Fruit fly (Drosophila melanogaster) whole organism, embryonic: ENCODE data around the gene CG15368.

ENCODE experiments used
- Abd-B ChIP-seq: fragments of 200-800 bp; sonication (Bioruptor generic); optimal IDR thresholded peaks from 2 replicates; lab custom pipeline; 2018; ENCODE audit warnings: missing biosample characterization, mild to moderate bottlenecking, missing genetic modification characterization, moderate library complexity
- Atf3 ChIP-seq: fragments of 200-800 bp; sonication (Bioruptor generic); optimal IDR thresholded peaks from 3 replicates; lab custom pipeline; 2016; ENCODE audit warnings: missing biosample characterization, missing genetic modification characterization
- Awh ChIP-seq: fragments of 200-800 bp; sonication (Bioruptor generic); IDR thresholded peaks from 2 replicates; pipeline ENCODE4, ENCODE4 v1.3.6; 2022; ENCODE audit warnings: missing biosample characterization, missing genetic modification characterization
- BtbVII ChIP-seq: fragments of 200-800 bp; sonication (Bioruptor generic); optimal IDR thresholded peaks from 3 replicates; lab custom pipeline; 2017; ENCODE audit warnings: missing biosample characterization, mild to moderate bottlenecking, missing genetic modification characterization
- CG10959 ChIP-seq: fragments of 200-800 bp; sonication (Bioruptor generic); IDR thresholded peaks from 2 replicates; pipeline ENCODE4 v1.3.6; 2022; ENCODE audit warnings: missing biosample characterization, missing genetic modification characterization
- CG11504 ChIP-seq: fragments of 200-800 bp; sonication (Bioruptor generic); optimal IDR thresholded peaks from 3 replicates; lab custom pipeline; 2019; ENCODE audit warnings: missing biosample characterization, mild to moderate bottlenecking, missing genetic modification characterization, moderate library complexity
- CG12071 ChIP-seq: fragments of 200-800 bp; sonication (Bioruptor generic); optimal IDR thresholded peaks from 3 replicates; lab custom pipeline; 2018; ENCODE audit warnings: missing biosample characterization, mild to moderate bottlenecking, missing genetic modification characterization
- CG13775 ChIP-seq: fragments of 200-800 bp; sonication (Bioruptor generic); optimal IDR thresholded peaks from 3 replicates; lab custom pipeline; 2017; ENCODE audit warnings: missing biosample characterization, mild to moderate bottlenecking, missing genetic modification characterization
- CG1529 ChIP-seq: fragments of 200-800 bp; sonication (Bioruptor generic); optimal IDR thresholded peaks from 3 replicates; lab custom pipeline; 2018; ENCODE audit warnings: missing biosample characterization, missing genetic modification characterization
- CG17328 ChIP-seq: fragments of 200-800 bp; sonication (Bioruptor generic); IDR thresholded peaks from 2 replicates; pipeline ENCODE4 v1.3.6; 2022; ENCODE audit warnings: missing biosample characterization, missing genetic modification characterization
- CG18476 ChIP-seq: fragments of 200-800 bp; sonication (Bioruptor generic); optimal IDR thresholded peaks from 2 replicates; lab custom pipeline; 2016; ENCODE audit warnings: missing biosample characterization, mild to moderate bottlenecking, missing genetic modification characterization
- CG18619 ChIP-seq: fragments of 200-800 bp; sonication (Bioruptor generic); optimal IDR thresholded peaks from 3 replicates; lab custom pipeline; 2017; ENCODE audit warnings: missing biosample characterization, mild to moderate bottlenecking, missing genetic modification characterization
- CG5953 ChIP-seq: fragments of 200-800 bp; sonication (Bioruptor generic); IDR thresholded peaks from 2 replicates; pipeline ENCODE4 v1.3.6; 2022; ENCODE audit warnings: missing biosample characterization, missing genetic modification characterization
- CG6654 ChIP-seq: fragments of 200-800 bp; sonication (Bioruptor generic); optimal IDR thresholded peaks from 2 replicates; lab custom pipeline; 2017; ENCODE audit warnings: missing biosample characterization, mild to moderate bottlenecking, missing genetic modification characterization
- CG6854 ChIP-seq: fragments of 200-800 bp; sonication (Bioruptor generic); optimal IDR thresholded peaks from 3 replicates; lab custom pipeline; 2017; ENCODE audit warnings: missing biosample characterization, mild to moderate bottlenecking, missing genetic modification characterization
- CG7745 ChIP-seq: fragments of 200-800 bp; sonication (Bioruptor generic); optimal IDR thresholded peaks from 2 replicates; lab custom pipeline; 2018; ENCODE audit warnings: missing biosample characterization, mild to moderate bottlenecking, missing genetic modification characterization, moderate library complexity
- CG8388 ChIP-seq: fragments of 200-800 bp; sonication (Bioruptor generic); optimal IDR thresholded peaks from 2 replicates; lab custom pipeline; 2019; ENCODE audit warnings: missing biosample characterization, mild to moderate bottlenecking, missing genetic modification characterization, moderate library complexity
- CHES-1-like ChIP-seq: fragments of 200-800 bp; sonication (Bioruptor generic); optimal IDR thresholded peaks from 2 replicates; lab custom pipeline; 2016; ENCODE audit warnings: missing biosample characterization, missing genetic modification characterization
- D19A ChIP-seq: fragments of 200-800 bp; optimal IDR thresholded peaks from 3 replicates; lab custom pipeline; 2019; ENCODE audit warnings: missing biosample characterization, mild to moderate bottlenecking, missing genetic modification characterization, moderate library complexity
- Dll ChIP-seq: fragments of 200-800 bp; sonication (Bioruptor generic); IDR thresholded peaks from 4 replicates; pipeline ENCODE4 v1.3.6; 2022; ENCODE audit warnings: missing biosample characterization, missing genetic modification characterization; ENCODE audit not compliant: partially characterized antibody
- E2f1 ChIP-seq: fragments of 200-800 bp; sonication (Bioruptor generic); IDR thresholded peaks from 2 replicates; pipeline ENCODE4 v1.3.6; 2022; ENCODE audit warnings: missing biosample characterization, missing genetic modification characterization
- Eip74EF ChIP-seq, 2 experiments: fragments of 200-800 bp in 1 of 2; fragments of >200 bp in 1 of 2; sonication (Bioruptor generic) in 1 of 2; optimal IDR thresholded peaks; 2 replicates each; lab custom pipeline; 2017 to 2019; ENCODE audit warnings: missing biosample characterization in 2 of 2, missing genetic modification characterization in 2 of 2, mild to moderate bottlenecking in 1 of 2, moderate library complexity in 1 of 2
- Hr78 ChIP-seq, 2 experiments: fragments of 200-800 bp in 1 of 2; fragments of >200 bp in 1 of 2; sonication (Bioruptor generic) in 1 of 2; optimal IDR thresholded peaks; 2 replicates each; lab custom pipeline; 2017 to 2019; ENCODE audit warnings: missing biosample characterization in 2 of 2, missing genetic modification characterization in 2 of 2, mild to moderate bottlenecking in 1 of 2, moderate library complexity in 1 of 2
- Lhr ChIP-seq: fragments of 200-800 bp; sonication (Bioruptor generic); optimal IDR thresholded peaks from 3 replicates; lab custom pipeline; 2017; ENCODE audit warnings: mild to moderate bottlenecking, missing biosample characterization, missing genetic modification reagents, missing genetic modification characterization
- Mad ChIP-seq: fragments of 200-800 bp; sonication (Bioruptor generic); optimal IDR thresholded peaks from 2 replicates; lab custom pipeline; 2016; ENCODE audit warnings: missing biosample characterization, missing genetic modification characterization
- Optix ChIP-seq: fragments of 200-800 bp; sonication (Bioruptor generic); IDR thresholded peaks from 3 replicates; pipeline ENCODE4 v1.3.6; 2022; ENCODE audit warnings: missing biosample characterization, missing genetic modification characterization
- Rfx ChIP-seq: fragments of 200-800 bp; sonication (Bioruptor generic); IDR thresholded peaks from 2 replicates; pipeline ENCODE4 v1.3.6; 2022; ENCODE audit warnings: missing biosample characterization, missing genetic modification characterization
- Rx ChIP-seq: fragments of 200-800 bp; sonication (Bioruptor generic); IDR thresholded peaks from 2 replicates; pipeline ENCODE4 v1.3.6; 2022; ENCODE audit warnings: missing biosample characterization, missing genetic modification characterization
- Sox100B ChIP-seq: fragments of 200-800 bp; sonication (Bioruptor generic); optimal IDR thresholded peaks from 3 replicates; lab custom pipeline; 2018; ENCODE audit warnings: missing biosample characterization, mild to moderate bottlenecking, missing genetic modification characterization
- cg ChIP-seq: fragments of 200-800 bp; sonication (Bioruptor generic); optimal IDR thresholded peaks from 3 replicates; lab custom pipeline; 2019; ENCODE audit warnings: missing biosample characterization, mild to moderate bottlenecking, missing genetic modification characterization, moderate library complexity
- crp ChIP-seq, 2 experiments: fragments of 200-800 bp; sonication (Bioruptor generic); optimal IDR thresholded peaks; 2 replicates in 1 of 2; 3 replicates in 1 of 2; lab custom pipeline; 2017; ENCODE audit warnings: missing biosample characterization in 2 of 2, missing genetic modification characterization in 2 of 2, mild to moderate bottlenecking in 1 of 2, moderate library complexity in 1 of 2
- da ChIP-seq: fragments of 200-800 bp; sonication (Bioruptor generic); optimal IDR thresholded peaks from 2 replicates; lab custom pipeline; 2016; ENCODE audit warnings: missing biosample characterization, missing genetic modification characterization
- fru ChIP-seq: fragments of >200 bp; optimal IDR thresholded peaks from 2 replicates; lab custom pipeline; 2017
- gsb ChIP-seq: fragments of 200-800 bp; sonication (Bioruptor generic); IDR thresholded peaks from 2 replicates; pipeline ENCODE4 v1.3.6; 2022; ENCODE audit warnings: missing biosample characterization, missing genetic modification characterization
- gsb-n ChIP-seq: fragments of 200-800 bp; sonication (Bioruptor generic); optimal IDR thresholded peaks from 3 replicates; lab custom pipeline; 2018; ENCODE audit warnings: missing biosample characterization, mild to moderate bottlenecking, missing genetic modification characterization
- ind ChIP-seq: fragments of 200-800 bp; sonication (Bioruptor generic); optimal IDR thresholded peaks from 3 replicates; lab custom pipeline; 2016; ENCODE audit warnings: missing biosample characterization, missing genetic modification characterization
- kah ChIP-seq: fragments of 200-800 bp; sonication (Bioruptor generic); optimal IDR thresholded peaks from 2 replicates; lab custom pipeline; 2018; ENCODE audit warnings: missing biosample characterization, mild to moderate bottlenecking, missing genetic modification characterization
- lmd ChIP-seq: fragments of 200-800 bp; sonication (Bioruptor generic); IDR thresholded peaks from 2 replicates; pipeline ENCODE4 v1.3.6; 2022; ENCODE audit warnings: missing biosample characterization, missing genetic modification characterization
- lov ChIP-seq, 2 experiments: fragments of 200-800 bp in 1 of 2; fragments of >200 bp in 1 of 2; sonication (Bioruptor generic) in 1 of 2; IDR thresholded peaks in 1 of 2; optimal IDR thresholded peaks in 1 of 2; 2 replicates in 1 of 2; 3 replicates in 1 of 2; pipeline versions ENCODE4 v1.3.6 to Lab custom; 2017 to 2022; ENCODE audit warnings: missing biosample characterization in 1 of 2, missing genetic modification characterization in 1 of 2
- mld ChIP-seq: fragments of 200-800 bp; sonication (Bioruptor generic); IDR thresholded peaks from 3 replicates; pipeline ENCODE4 v1.3.6; 2022; ENCODE audit warnings: missing biosample characterization, missing genetic modification characterization; ENCODE audit not compliant: partially characterized antibody
- sc ChIP-seq, 3 experiments: fragments of >200 bp in 2 of 3; fragments of 200-800 bp in 1 of 3; sonication (Bioruptor generic) in 1 of 3; optimal IDR thresholded peaks; 2 replicates in 2 of 3; 3 replicates in 1 of 3; lab custom pipeline; 2017; ENCODE audit warnings: mild to moderate bottlenecking in 1 of 3, missing biosample characterization in 1 of 3, missing genetic modification characterization in 1 of 3, missing genetic modification reagents in 1 of 3
- sens ChIP-seq: fragments of 200-800 bp; sonication (Bioruptor generic); peaks from one replicate; lab custom pipeline; 2016; ENCODE audit warnings: missing biosample characterization, missing genetic modification characterization
- shn ChIP-seq: fragments of 200-800 bp; sonication (Bioruptor generic); optimal IDR thresholded peaks from 3 replicates; lab custom pipeline; 2016; ENCODE audit warnings: missing biosample characterization, missing genetic modification characterization
- sim ChIP-seq: fragments of 200-800 bp; sonication (Bioruptor generic); IDR thresholded peaks from 2 replicates; pipeline ENCODE4 v1.3.6; 2022; ENCODE audit warnings: missing biosample characterization, missing genetic modification characterization
- sr ChIP-seq: fragments of 200-800 bp; sonication (Bioruptor generic); IDR thresholded peaks from 3 replicates; pipeline ENCODE4 v1.3.6; 2022; ENCODE audit warnings: missing biosample characterization, missing genetic modification characterization
- tio ChIP-seq: fragments of 200-800 bp; sonication (Bioruptor generic); optimal IDR thresholded peaks from 2 replicates; lab custom pipeline; 2017; ENCODE audit warnings: missing biosample characterization, missing genetic modification characterization, inconsistent platforms
- trem ChIP-seq: fragments of 200-800 bp; optimal IDR thresholded peaks from 3 replicates; lab custom pipeline; 2019; ENCODE audit warnings: missing biosample characterization, mild to moderate bottlenecking, missing genetic modification characterization, moderate library complexity

CG15368 gene

DNA sequence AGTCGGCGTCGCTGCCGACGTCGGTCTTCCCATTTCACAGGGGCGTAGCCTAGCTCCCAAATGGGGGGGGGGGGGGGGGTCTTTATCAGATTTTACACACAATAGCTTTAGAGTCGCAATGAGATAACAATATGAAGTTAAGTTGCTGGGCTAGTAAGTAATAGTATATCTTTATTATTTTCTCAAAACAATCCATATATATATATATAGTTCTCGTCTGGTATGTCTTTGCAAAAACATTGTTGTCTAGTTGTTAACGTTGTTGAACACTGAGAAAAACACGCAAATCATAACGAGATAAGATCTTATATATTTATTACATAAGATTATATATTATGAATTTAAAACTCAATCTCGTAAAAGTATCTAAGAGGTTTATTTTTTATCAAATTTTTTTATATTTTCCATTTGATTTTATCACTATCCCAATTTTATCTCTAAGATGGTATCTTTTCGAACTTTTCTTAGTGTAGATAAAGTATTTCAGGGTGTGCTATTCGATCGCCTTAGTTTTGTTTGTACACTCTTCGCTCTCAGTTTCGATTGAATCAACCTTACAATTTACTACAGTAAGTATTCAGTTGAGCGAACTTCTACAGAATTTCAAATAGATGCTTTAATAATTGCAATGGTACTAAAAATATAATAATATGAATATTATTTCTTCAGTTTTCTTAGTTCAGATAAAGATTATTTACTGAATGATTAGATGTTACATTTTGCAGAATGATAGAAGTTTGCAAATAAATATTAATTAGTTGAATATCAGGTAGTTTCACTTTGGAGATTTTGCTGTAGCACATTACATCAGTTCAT, 13.5 kb upstream of the CG15368 start (continued):
- peak; percentile 83 for TF ChIP-seq gsb (GFP tag; lab: Robert Waterston, UW)
- peak in 1 of 2 experiments; percentile 31 for TF ChIP-seq Eip74EF (GFP tag; optimal IDR thresholded peaks at IDR 0.05; lab: Kevin White, UChicago)
- TF ChIP-seq tio (GFP tag; lab: Kevin White, UChicago): no peak
- no peak for TF ChIP-seq CG5953
- TF ChIP-seq gsb-n (tag; lab: Kevin White, UChicago): no peak
- TF ChIP-seq crp (GFP tag; optimal IDR thresholded peaks at IDR 0.05; lab: Kevin White, UChicago): no peak
- TF ChIP-seq E2f1 (GFP tag; lab: Robert Waterston, UW): peak; percentile 85
- peak; percentile 21 for TF ChIP-seq CG8388 (GFP tag; lab: Kevin White, UChicago)
- TF ChIP-seq Awh (GFP tag; lab: Robert Waterston, UW): 0 out of 2 replicates have a peak, but pooled peaks have one; percentile 19
- TF ChIP-seq Optix (GFP tag; lab: Robert Waterston, UW): peak; percentile 45; the same call in 1 of the 3 replicates
- peak; percentile 64 for TF ChIP-seq CG11504
- TF ChIP-seq cg: no peak
- peak; percentile 80 for TF ChIP-seq BtbVII
- TF ChIP-seq CG12071 (GFP tag; lab: Kevin White, UChicago): peak; percentile 60
- TF ChIP-seq Rx (GFP tag; lab: Robert Waterston, UW): peak; percentile 63
- TF ChIP-seq Atf3: no peak
- 0 out of 2 replicates have a peak, but pooled peaks have one; percentile 38 for TF ChIP-seq CG10959 (GFP tag; lab: Robert Waterston, UW)
- no peak for TF ChIP-seq Mad (GFP tag; lab: Kevin White, UChicago)
- TF ChIP-seq Rfx (GFP tag; lab: Robert Waterston, UW): peak; percentile 98
- no peak for TF ChIP-seq CG1529 (GFP tag; lab: Kevin White, UChicago)
- TF ChIP-seq CG13775 (GFP tag; lab: Kevin White, UChicago): peak; percentile 79
- no peak for TF ChIP-seq shn (GFP tag; lab: Kevin White, UChicago)
- no peak for TF ChIP-seq CG7745 (tag; lab: Kevin White, UChicago)
- peak; percentile 39 for TF ChIP-seq Sox100B (GFP tag; lab: Kevin White, UChicago)
- no peak for TF ChIP-seq mld (GFP tag; lab: Robert Waterston, UW)
- TF ChIP-seq CG17328 (GFP tag; lab: Robert Waterston, UW): peak; percentile 40; the same call in 1 of the 2 replicates
- 0 out of 2 replicates have a peak, but pooled peaks have one; percentile 22 for TF ChIP-seq sim
- no peak for TF ChIP-seq da
- no peak for TF ChIP-seq kah
- TF ChIP-seq sc (optimal IDR thresholded peaks at IDR 0.05; lab: Kevin White, UChicago): no peak
- no peak for TF ChIP-seq sc (GFP tag; optimal IDR thresholded peaks at IDR 0.05; lab: Kevin White, UChicago)
- peak; percentile 66 for TF ChIP-seq Abd-B (GFP tag; lab: Kevin White, UChicago)
- peak; percentile 37 for TF ChIP-seq CG6654 (GFP tag; lab: Kevin White, UChicago)
- TF ChIP-seq sens: peak; percentile 73
- TF ChIP-seq sr (GFP tag; lab: Robert Waterston, UW): 0 out of 3 replicates have a peak, but pooled peaks have one; percentile 54
- peak; percentile 24 for TF ChIP-seq trem
- peak; percentile 51 for TF ChIP-seq ind (GFP tag; lab: Kevin White, UChicago)
- TF ChIP-seq lmd (GFP tag; lab: Robert Waterston, UW): peak; percentile 80; the same call in 1 of the 2 replicates
- peak; percentile 71 for TF ChIP-seq CG18619
- no peak for TF ChIP-seq CG18476
- no peak for TF ChIP-seq lov (optimal IDR thresholded peaks at IDR 0.05; lab: Kevin White, UChicago)
- 0 out of 3 replicates have a peak, but pooled peaks have one; percentile 42 for TF ChIP-seq lov (GFP tag; IDR thresholded peaks at IDR 0.05; lab: Robert Waterston, UW)
- no peak for TF ChIP-seq Lhr (GFP tag; lab: Kevin White, UChicago)
- no peak for TF ChIP-seq Dll (GFP tag; lab: Robert Waterston, UW)
- peak; percentile 59 for TF ChIP-seq CG6854 (GFP tag; lab: Kevin White, UChicago)
- no peak for TF ChIP-seq CHES-1-like (GFP tag; lab: Kevin White, UChicago)
- TF ChIP-seq Hr78 (GFP tag; optimal IDR thresholded peaks at IDR 0.05; lab: Kevin White, UChicago): no peak
- peak; percentile 70 for TF ChIP-seq D19A (tag; lab: Kevin White, UChicago)
- no peak for TF ChIP-seq fru
